Worm (Caenorhabditis elegans): Measurements from ENCODE around the gene nspg-4.
A peak's percentile ranks its signal among the peaks of the same experiment; 100 is the strongest.

Gene nspg-4

ce11 chrX:3368659-3369058, 18.5 kb upstream of the nspg-4 start, which contains the start of gene ZK563.2:
ZK563.2 (plus strand) TSS chrX:3368959.
- TF ChIP-seq aly-2 (tag; optimal IDR thresholded peaks at IDR 0.05) (no peak), nhr-129 (tag; optimal IDR thresholded peaks at IDR 0.05) (no peak), nhr-25 (tag; optimal IDR thresholded peaks at IDR 0.05) (no peak), nhr-6 (tag; optimal IDR thresholded peaks at IDR 0.05) (no peak)

- TF ChIP-seq lin-39 (tag; optimal IDR thresholded peaks at IDR 0.05) (no peak), nhr-11 (tag; optimal IDR thresholded peaks at IDR 0.05) (no peak), aly-2 (tag; optimal IDR thresholded peaks at IDR 0.05) (no peak), egl-27 (tag; optimal IDR thresholded peaks at IDR 0.05) (no peak), ama-1 (optimal IDR thresholded peaks at IDR 0.05) (no peak), nhr-237 (tag; optimal IDR thresholded peaks at IDR 0.05) (no peak), nhr-21 (tag; optimal IDR thresholded peaks at IDR 0.05) (no peak), nhr-25 (tag; optimal IDR thresholded peaks at IDR 0.05) (no peak), peb-1 (tag; optimal IDR thresholded peaks at IDR 0.05) (no peak), sma-9 (GFP tag; optimal IDR thresholded peaks at IDR 0.05) (no peak), sma-9 (tag; optimal IDR thresholded peaks at IDR 0.05) (no peak), mdl-1 (tag; optimal IDR thresholded peaks at IDR 0.05) (no peak), unc-55 (GFP tag; optimal IDR thresholded peaks at IDR 0.05) (no peak), ZK546.5 (tag; optimal IDR thresholded peaks at IDR 0.05) (no peak), dmd-4 (tag; optimal IDR thresholded peaks at IDR 0.05) (no peak), ztf-11 (tag; optimal IDR thresholded peaks at IDR 0.05) (no peak)
Measured at ce11 chrX:3366782-3367181, 16.6 kb upstream of the nspg-4 start.

ce11 chrX:3362378-3362777, 12.2 kb upstream of the nspg-4 start, which contains the start of gene dhs-26:
dhs-26 (minus strand) TSS chrX:3362493.
- TF ChIP-seq R02D3.7 (tag; optimal IDR thresholded peaks at IDR 0.05): no peak
- no peak for TF ChIP-seq ztf-11 (tag; optimal IDR thresholded peaks at IDR 0.05)
- no peak for TF ChIP-seq nhr-10 (tag; optimal IDR thresholded peaks at IDR 0.05)
- no peak for TF ChIP-seq nhr-23 (tag; optimal IDR thresholded peaks at IDR 0.05)
- TF ChIP-seq egl-27 (tag; optimal IDR thresholded peaks at IDR 0.05): no peak
- TF ChIP-seq nhr-12 (tag; optimal IDR thresholded peaks at IDR 0.05): no peak
- TF ChIP-seq mbf-1 (tag; optimal IDR thresholded peaks at IDR 0.05): no peak
- no peak for TF ChIP-seq F13H6.1 (tag; optimal IDR thresholded peaks at IDR 0.05)
- TF ChIP-seq crh-2 (tag; optimal IDR thresholded peaks at IDR 0.05): no peak
- no peak for TF ChIP-seq ceh-16 (tag; optimal IDR thresholded peaks at IDR 0.05)

- no peak for TF ChIP-seq unc-39 (tag; optimal IDR thresholded peaks at IDR 0.05)
Measured at ce11 chrX:3351526-3351925, 1.3 kb upstream of the nspg-4 start, which contains the start of gene ZK816.1. ZK816.1 (plus strand) TSS chrX:3351712.

- TF ChIP-seq ama-1 (optimal IDR thresholded peaks at IDR 0.05) (no peak), nhr-129 (tag; optimal IDR thresholded peaks at IDR 0.05) (peak; percentile 56), nhr-12 (tag; optimal IDR thresholded peaks at IDR 0.05) (no peak), snpc-4 (tag; optimal IDR thresholded peaks at IDR 0.05) (no peak), nhr-21 (tag; optimal IDR thresholded peaks at IDR 0.05) (peak; percentile 14), sma-9 (GFP tag; optimal IDR thresholded peaks at IDR 0.05) (peak; percentile 33), sma-9 (tag; optimal IDR thresholded peaks at IDR 0.05) (no peak), aly-2 (tag; optimal IDR thresholded peaks at IDR 0.05) (no peak), sem-4 (tag; optimal IDR thresholded peaks at IDR 0.05) (no peak), crh-2 (tag; optimal IDR thresholded peaks at IDR 0.05) (peak; percentile 12), blmp-1 (tag; optimal IDR thresholded peaks at IDR 0.05; ENCODE audit: insufficient read depth) (no peak), nhr-25 (tag; optimal IDR thresholded peaks at IDR 0.05) (no peak), nhr-23 (tag; optimal IDR thresholded peaks at IDR 0.05) (no peak), sma-3 (GFP tag; optimal IDR thresholded peaks at IDR 0.05) (peak; percentile 38), lin-11 (tag; optimal IDR thresholded peaks at IDR 0.05) (peak; percentile 0), lin-13 (GFP tag; optimal IDR thresholded peaks at IDR 0.05) (peak; percentile 13), unc-55 (GFP tag; optimal IDR thresholded peaks at IDR 0.05) (peak; percentile 31), elt-1 (tag; optimal IDR thresholded peaks at IDR 0.05) (no peak), mdl-1 (tag; optimal IDR thresholded peaks at IDR 0.05) (no peak), fos-1 (tag; optimal IDR thresholded peaks at IDR 0.05) (peak; percentile 41)
Measured at ce11 chrX:3347904-3348441, 2.2 kb downstream of the nspg-4 start, which contains the start of gene ZK816.3. ZK816.3 (plus strand) TSS chrX:3348391.

Data from whole organism, L2 larva.